Fruit fly (Drosophila melanogaster) whole organism, embryonic: ENCODE data around the gene Pnn.

Experiments used
- Antp ChIP-seq: fragments of 200-800 bp; sonication (Bioruptor generic); optimal IDR thresholded peaks from 3 replicates; lab custom pipeline; 2016; ENCODE audit warnings: missing biosample characterization, missing genetic modification characterization
- Atf3 ChIP-seq: fragments of 200-800 bp; sonication (Bioruptor generic); optimal IDR thresholded peaks from 3 replicates; lab custom pipeline; 2016; ENCODE audit warnings: missing biosample characterization, missing genetic modification characterization
- Blimp-1 ChIP-seq: fragments of 200-800 bp; sonication (Bioruptor generic); optimal IDR thresholded peaks from 3 replicates; lab custom pipeline; 2018; ENCODE audit warnings: missing biosample characterization, missing genetic modification characterization, mild to moderate bottlenecking, moderate library complexity, missing genetic modification reagents
- Bteb2 ChIP-seq: fragments of 200-800 bp; sonication (Bioruptor generic); optimal IDR thresholded peaks from 2 replicates; lab custom pipeline; 2016; ENCODE audit warnings: missing biosample characterization, missing genetic modification characterization
- CG10274 ChIP-seq: fragments of 200-800 bp; sonication (Bioruptor generic); optimal IDR thresholded peaks from 3 replicates; lab custom pipeline; 2017; ENCODE audit warnings: missing biosample characterization, mild to moderate bottlenecking, missing genetic modification characterization
- CG10366 ChIP-seq: fragments of 200-800 bp; sonication (Bioruptor generic); IDR thresholded peaks from 2 replicates; pipeline ENCODE4 v1.3.6; 2022; ENCODE audit warnings: missing biosample characterization, missing genetic modification characterization
- CG11085 ChIP-seq: fragments of 200-800 bp; sonication (Bioruptor generic); IDR thresholded peaks from 2 replicates; pipeline ENCODE4 v1.3.6; 2022; ENCODE audit warnings: missing biosample characterization, missing genetic modification characterization
- CG11247 ChIP-seq: fragments of 200-800 bp; sonication (Bioruptor generic); IDR thresholded peaks from 2 replicates; pipeline ENCODE4 v1.3.6; 2022; ENCODE audit warnings: missing biosample characterization, missing genetic modification characterization
- CG12104 ChIP-seq: fragments of 200-800 bp; sonication (Bioruptor generic); optimal IDR thresholded peaks from 3 replicates; lab custom pipeline; 2016; ENCODE audit warnings: missing biosample characterization, missing genetic modification characterization
- CG14965 ChIP-seq: fragments of 200-800 bp; sonication (Bioruptor generic); optimal IDR thresholded peaks from 2 replicates; lab custom pipeline; 2016; ENCODE audit warnings: missing biosample characterization, missing genetic modification characterization, borderline replicate concordance
- CG1602 ChIP-seq: fragments of 200-800 bp; sonication (Bioruptor generic); optimal IDR thresholded peaks from 3 replicates; lab custom pipeline; 2016; ENCODE audit warnings: missing biosample characterization, missing genetic modification characterization
- CG17612 ChIP-seq: fragments of 200-800 bp; sonication (Bioruptor generic); IDR thresholded peaks from 2 replicates; pipeline ENCODE4 v1.3.6; 2022; ENCODE audit warnings: missing biosample characterization, missing genetic modification characterization
- CG31224 ChIP-seq: fragments of 200-800 bp; sonication (Bioruptor generic); IDR thresholded peaks from 2 replicates; pipeline ENCODE4 v1.3.6; 2022; ENCODE audit warnings: missing biosample characterization, missing genetic modification characterization
- CG4707 ChIP-seq: fragments of 200-800 bp; sonication (Bioruptor generic); optimal IDR thresholded peaks from 2 replicates; lab custom pipeline; 2018; ENCODE audit warnings: missing biosample characterization, mild to moderate bottlenecking, missing genetic modification characterization, moderate library complexity
- CG7745 ChIP-seq: fragments of 200-800 bp; sonication (Bioruptor generic); optimal IDR thresholded peaks from 2 replicates; lab custom pipeline; 2018; ENCODE audit warnings: missing biosample characterization, mild to moderate bottlenecking, missing genetic modification characterization, moderate library complexity
- CG7987 ChIP-seq: fragments of 200-800 bp; sonication (Bioruptor generic); optimal IDR thresholded peaks from 2 replicates; lab custom pipeline; 2018; ENCODE audit warnings: missing biosample characterization, mild to moderate bottlenecking, missing genetic modification characterization, moderate library complexity
- CG8089 ChIP-seq: fragments of 200-800 bp; sonication (Bioruptor generic); optimal IDR thresholded peaks from 3 replicates; lab custom pipeline; 2016; ENCODE audit warnings: missing biosample characterization, missing genetic modification characterization
- CG8290 ChIP-seq, 3 experiments: fragments of 200-800 bp; sonication (Bioruptor generic); optimal IDR thresholded peaks; 2 replicates each; lab custom pipeline; 2016 to 2019; ENCODE audit warnings: missing biosample characterization in 3 of 3, missing genetic modification characterization in 3 of 3, mild to moderate bottlenecking in 2 of 3, moderate library complexity in 1 of 3
- CG9727 ChIP-seq: fragments of 200-800 bp; sonication (Bioruptor generic); optimal IDR thresholded peaks from 3 replicates; lab custom pipeline; 2017; ENCODE audit warnings: missing biosample characterization, mild to moderate bottlenecking, missing genetic modification characterization
- D19A ChIP-seq: fragments of 200-800 bp; optimal IDR thresholded peaks from 3 replicates; lab custom pipeline; 2019; ENCODE audit warnings: missing biosample characterization, mild to moderate bottlenecking, missing genetic modification characterization, moderate library complexity
- Elba2 ChIP-seq: fragments of 200-800 bp; sonication (Bioruptor generic); optimal IDR thresholded peaks from 3 replicates; lab custom pipeline; 2016; ENCODE audit warnings: missing biosample characterization, missing genetic modification characterization
- Fer3 ChIP-seq: fragments of 200-800 bp; sonication (Bioruptor generic); optimal IDR thresholded peaks from 2 replicates; lab custom pipeline; 2018; ENCODE audit warnings: missing biosample characterization, mild to moderate bottlenecking, missing genetic modification characterization, moderate library complexity
- Gsc ChIP-seq: fragments of 200-800 bp; sonication (Bioruptor generic); IDR thresholded peaks from 2 replicates; pipeline ENCODE4 v1.3.6; 2022; ENCODE audit warnings: missing biosample characterization, missing genetic modification characterization
- Gug ChIP-seq: fragments of 200-800 bp; sonication (Bioruptor generic); IDR thresholded peaks from 4 replicates; pipeline ENCODE4 v1.3.6; 2022; ENCODE audit warnings: missing biosample characterization, missing genetic modification characterization
- Hey ChIP-seq: fragments of 200-800 bp; sonication (Bioruptor generic); optimal IDR thresholded peaks from 3 replicates; lab custom pipeline; 2018; ENCODE audit warnings: missing biosample characterization, mild to moderate bottlenecking, missing genetic modification characterization
- HmgD ChIP-seq: fragments of 200-800 bp; sonication (Bioruptor generic); optimal IDR thresholded peaks from 3 replicates; lab custom pipeline; 2016; ENCODE audit warnings: missing biosample characterization, missing genetic modification characterization
- Hr39 ChIP-seq: fragments of >200 bp; optimal IDR thresholded peaks from 2 replicates; lab custom pipeline; 2017
- Jarid2 ChIP-seq: fragments of 200-800 bp; sonication (Bioruptor generic); optimal IDR thresholded peaks from 3 replicates; lab custom pipeline; 2017; ENCODE audit warnings: mild to moderate bottlenecking, missing biosample characterization, missing genetic modification reagents, missing genetic modification characterization
- Kr ChIP-seq: fragments of 200-800 bp; sonication (Bioruptor generic); optimal IDR thresholded peaks from 2 replicates; lab custom pipeline; 2017; ENCODE audit warnings: missing biosample characterization, mild to moderate bottlenecking, missing genetic modification characterization
- NFAT ChIP-seq: fragments of 200-800 bp; sonication (Bioruptor generic); IDR thresholded peaks from 2 replicates; pipeline ENCODE4 v1.3.6; 2022; ENCODE audit warnings: missing biosample characterization, missing genetic modification characterization
- Opbp ChIP-seq: fragments of 200-800 bp; sonication (Bioruptor generic); IDR thresholded peaks from 3 replicates; pipeline ENCODE4 v1.3.6; 2022; ENCODE audit warnings: missing biosample characterization, missing genetic modification characterization; ENCODE audit not compliant: partially characterized antibody
- Usf ChIP-seq: fragments of 200-800 bp; sonication (Bioruptor generic); optimal IDR thresholded peaks from 2 replicates; lab custom pipeline; 2017; ENCODE audit warnings: missing genotype, missing biosample characterization, missing genetic modification characterization
- ase ChIP-seq: fragments of 200-800 bp; sonication (Bioruptor generic); IDR thresholded peaks from 3 replicates; pipeline ENCODE4 v1.3.6; 2022; ENCODE audit warnings: missing biosample characterization, missing genetic modification characterization
- ash1 ChIP-seq: fragments of 200-800 bp; sonication (Bioruptor generic); optimal IDR thresholded peaks from 2 replicates; lab custom pipeline; 2018; ENCODE audit warnings: missing biosample characterization, mild to moderate bottlenecking, missing genetic modification characterization
- corto ChIP-seq: fragments of 200-800 bp; sonication (Bioruptor generic); optimal IDR thresholded peaks from 2 replicates; lab custom pipeline; 2016; ENCODE audit warnings: missing biosample characterization, mild to moderate bottlenecking, missing genetic modification characterization, moderate library complexity
- crc ChIP-seq: fragments of 200-800 bp; sonication (Bioruptor generic); optimal IDR thresholded peaks from 2 replicates; lab custom pipeline; 2016; ENCODE audit warnings: missing biosample characterization, missing genetic modification characterization
- dmrt99B ChIP-seq: fragments of 200-800 bp; sonication (Bioruptor generic); optimal IDR thresholded peaks from 2 replicates; lab custom pipeline; 2018; ENCODE audit warnings: missing biosample characterization, mild to moderate bottlenecking, missing genetic modification characterization, moderate library complexity
- ems ChIP-seq: fragments of 200-800 bp; sonication (Bioruptor generic); optimal IDR thresholded peaks from 3 replicates; lab custom pipeline; 2016; ENCODE audit warnings: missing biosample characterization, missing genetic modification characterization
- grn ChIP-seq: fragments of 200-800 bp; sonication (Bioruptor generic); optimal IDR thresholded peaks from 3 replicates; lab custom pipeline; 2017; ENCODE audit warnings: missing biosample characterization, missing genetic modification characterization
- ham ChIP-seq: fragments of 200-800 bp; sonication (Bioruptor generic); IDR thresholded peaks from 2 replicates; pipeline ENCODE4 v1.3.6; 2022; ENCODE audit warnings: missing biosample characterization, missing genetic modification characterization
- her ChIP-seq: fragments of 200-800 bp; sonication (Bioruptor generic); optimal IDR thresholded peaks from 2 replicates; lab custom pipeline; 2016; ENCODE audit warnings: missing biosample characterization, missing genetic modification characterization
- pum ChIP-seq: fragments of 200-800 bp; sonication (Bioruptor generic); optimal IDR thresholded peaks from 2 replicates; lab custom pipeline; 2016; ENCODE audit warnings: missing biosample characterization, missing genetic modification characterization
- sc ChIP-seq, 3 experiments: fragments of >200 bp in 2 of 3; fragments of 200-800 bp in 1 of 3; sonication (Bioruptor generic) in 1 of 3; optimal IDR thresholded peaks; 2 replicates in 2 of 3; 3 replicates in 1 of 3; lab custom pipeline; 2017; ENCODE audit warnings: mild to moderate bottlenecking in 1 of 3, missing biosample characterization in 1 of 3, missing genetic modification characterization in 1 of 3, missing genetic modification reagents in 1 of 3
- sob ChIP-seq: fragments of 200-800 bp; sonication (Bioruptor generic); IDR thresholded peaks from 2 replicates; pipeline ENCODE4 v1.3.6; 2022; ENCODE audit warnings: missing biosample characterization, missing genetic modification characterization
- tll ChIP-seq, 2 experiments: fragments of 200-800 bp in 1 of 2; fragments of >200 bp in 1 of 2; sonication (Bioruptor generic) in 1 of 2; optimal IDR thresholded peaks; 2 replicates each; lab custom pipeline; 2017 to 2019; ENCODE audit warnings: missing biosample characterization in 2 of 2, missing genetic modification characterization in 2 of 2, mild to moderate bottlenecking in 1 of 2, moderate library complexity in 1 of 2
- trem ChIP-seq: fragments of 200-800 bp; optimal IDR thresholded peaks from 3 replicates; lab custom pipeline; 2019; ENCODE audit warnings: missing biosample characterization, mild to moderate bottlenecking, missing genetic modification characterization, moderate library complexity
- tup ChIP-seq: fragments of 200-800 bp; sonication (Bioruptor generic); optimal IDR thresholded peaks from 2 replicates; lab custom pipeline; 2016; ENCODE audit warnings: missing biosample characterization, mild to moderate bottlenecking, missing genetic modification characterization, moderate library complexity
- vfl ChIP-seq: fragments of 200-800 bp; sonication (Bioruptor generic); optimal IDR thresholded peaks from 2 replicates; lab custom pipeline; 2016; ENCODE audit warnings: missing biosample characterization, missing genetic modification characterization
- wdn ChIP-seq: fragments of 200-800 bp; sonication (Bioruptor generic); IDR thresholded peaks from 2 replicates; pipeline ENCODE4 v1.3.6; 2022; ENCODE audit warnings: missing biosample characterization, missing genetic modification characterization
- zen2 ChIP-seq: fragments of 200-800 bp; sonication (Bioruptor generic); IDR thresholded peaks from 3 replicates; pipeline ENCODE4 v1.3.6; 2022; ENCODE audit warnings: missing biosample characterization, missing genetic modification characterization; ENCODE audit not compliant: partially characterized antibody

Pnn gene

DNA sequence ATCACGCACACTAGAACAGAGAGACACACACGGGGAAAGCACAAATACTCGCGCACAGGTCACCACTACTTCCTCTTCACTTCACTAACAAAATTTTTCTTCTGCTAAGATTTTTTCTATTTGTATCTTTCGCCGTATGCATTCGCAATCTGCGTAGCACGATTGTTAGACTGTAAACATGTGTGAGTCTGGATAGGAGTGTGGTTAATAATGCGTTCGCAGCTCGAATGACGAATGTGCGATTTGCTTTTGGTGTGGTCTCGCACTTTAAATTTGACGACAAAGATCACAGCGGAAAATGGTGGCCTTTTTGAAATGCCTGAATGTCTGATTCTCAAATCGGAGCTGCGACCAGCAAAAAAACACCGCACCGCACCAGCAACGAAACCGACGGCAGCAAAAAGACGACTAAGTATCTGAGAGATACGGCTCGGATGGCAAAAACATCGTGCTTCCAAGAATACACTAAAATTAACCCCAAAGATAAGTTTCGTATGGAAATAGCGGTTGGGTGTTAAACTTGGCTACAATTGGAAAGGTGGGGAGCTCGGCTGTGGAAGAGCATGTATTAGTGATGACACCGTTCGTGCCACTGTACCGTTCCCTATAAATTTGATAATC is 35.6 kb upstream of the Pnn start, which contains the start of gene Unc-115a (continued):
- TF ChIP-seq sob (GFP tag; lab: Robert Waterston, UW) (no peak), CG11085 (GFP tag; lab: Robert Waterston, UW) (no peak), Usf (GFP tag; lab: Kevin White, UChicago) (no peak), CG31224 (GFP tag; lab: Robert Waterston, UW) (no peak), sc (optimal IDR thresholded peaks at IDR 0.05; lab: Kevin White, UChicago) (no peak), sc (GFP tag; optimal IDR thresholded peaks at IDR 0.05; lab: Kevin White, UChicago) (no peak), dmrt99B (tag; lab: Kevin White, UChicago) (no peak), CG7987 (GFP tag; lab: Kevin White, UChicago) (peak; percentile 67), Gug (GFP tag; lab: Robert Waterston, UW) (peak; percentile 45; the same call in 2 of the 4 replicates), CG10366 (GFP tag; lab: Robert Waterston, UW) (no peak), Gsc (no peak), D19A (tag; lab: Kevin White, UChicago) (peak; percentile 14), tll (GFP tag; optimal IDR thresholded peaks at IDR 0.05; lab: Kevin White, UChicago) (no peak), Opbp (GFP tag; lab: Robert Waterston, UW) (no peak), CG8290 (GFP tag; optimal IDR thresholded peaks at IDR 0.05; lab: Kevin White, UChicago) (peak; percentile 12), CG8290 (tag; optimal IDR thresholded peaks at IDR 0.05; lab: Kevin White, UChicago) (peak in 1 of 2 experiments; percentile 86), Kr (no peak), corto (GFP tag; lab: Kevin White, UChicago) (no peak), HmgD (GFP tag; lab: Kevin White, UChicago) (peak; percentile 7), ham (no peak), CG7745 (no peak), CG11247 (GFP tag; lab: Robert Waterston, UW) (no peak), her (GFP tag; lab: Kevin White, UChicago) (peak; percentile 60), CG8089 (GFP tag; lab: Kevin White, UChicago) (peak; percentile 8), NFAT (no peak), Atf3 (GFP tag; lab: Kevin White, UChicago) (peak; percentile 29), grn (GFP tag; lab: Kevin White, UChicago) (peak; percentile 70), Bteb2 (GFP tag; lab: Kevin White, UChicago) (peak; percentile 48), Blimp-1 (peak; percentile 23), ase (no peak), trem (tag; lab: Kevin White, UChicago) (peak; percentile 79), pum (GFP tag; lab: Kevin White, UChicago) (peak; percentile 6), tup (no peak), Hr39 (lab: Kevin White, UChicago) (no peak), crc (GFP tag; lab: Kevin White, UChicago) (no peak), vfl (peak; percentile 39), wdn (no peak), zen2 (GFP tag; lab: Robert Waterston, UW) (no peak), ems (peak; percentile 17), CG17612 (GFP tag; lab: Robert Waterston, UW) (no peak), Hey (tag; lab: Kevin White, UChicago) (no peak), CG12104 (peak; percentile 29), CG1602 (GFP tag; lab: Kevin White, UChicago) (no peak), ash1 (no peak), Elba2 (GFP tag; lab: Kevin White, UChicago) (peak; percentile 20), CG9727 (peak; percentile 52), CG10274 (GFP tag; lab: Kevin White, UChicago) (no peak), CG4707 (no peak), Fer3 (tag; lab: Kevin White, UChicago) (peak; percentile 36), Antp (GFP tag; lab: Kevin White, UChicago) (peak; percentile 38), Jarid2 (peak; percentile 97), CG14965 (GFP tag; lab: Kevin White, UChicago) (no peak)
